Worm (Caenorhabditis elegans) whole organism, mixed stage, embryonic: Measurements from ENCODE around the gene W09H1.4.

Experiments used
- ceh-43 ChIP-seq: fragments of 200-800 bp; sonication (Bioruptor generic); optimal IDR thresholded peaks from 2 replicates; lab custom pipeline; 2018; ENCODE audit warnings: mild to moderate bottlenecking, missing genetic modification characterization, moderate library complexity, missing compliant biosample characterization
- elt-1 ChIP-seq: sonication (generic microtip); optimal IDR thresholded peaks from 2 replicates; lab custom pipeline; 2017; ENCODE audit warnings: missing genetic modification characterization, mild to moderate bottlenecking, missing compliant biosample characterization, antibody characterized with exemption, moderate library complexity, borderline replicate concordance; ENCODE audit not compliant: insufficient read depth
- elt-3 ChIP-seq: fragments of 150-350 bp; optimal IDR thresholded peaks from 2 replicates; lab custom pipeline; 2014; ENCODE audit warnings: missing biosample characterization, missing genetic modification characterization
- hlh-1 ChIP-seq: fragments of 150-350 bp; optimal IDR thresholded peaks from 2 replicates; lab custom pipeline; 2014; ENCODE audit warnings: missing biosample characterization, missing genetic modification reagents, missing genetic modification characterization
- lsy-2 ChIP-seq: fragments of 150-350 bp; optimal IDR thresholded peaks from 2 replicates; lab custom pipeline; 2014; ENCODE audit warnings: missing biosample characterization, missing genetic modification characterization
- nhr-12 ChIP-seq: fragments of 150-350 bp; optimal IDR thresholded peaks from 2 replicates; lab custom pipeline; 2014; ENCODE audit warnings: missing biosample characterization, missing genetic modification characterization
- nhr-2 ChIP-seq: fragments of 150-350 bp; optimal IDR thresholded peaks from 2 replicates; lab custom pipeline; 2014; ENCODE audit warnings: missing biosample characterization, missing genetic modification characterization
- nhr-237 ChIP-seq: fragments of 150-350 bp; optimal IDR thresholded peaks from 2 replicates; lab custom pipeline; 2014; ENCODE audit warnings: missing biosample characterization, missing genetic modification characterization
- nhr-76 ChIP-seq: sonication (generic microtip); optimal IDR thresholded peaks from 2 replicates; lab custom pipeline; 2017; ENCODE audit warnings: missing biosample characterization, missing genetic modification characterization
- snpc-4 ChIP-seq: fragments of 150-350 bp; optimal IDR thresholded peaks from 2 replicates; lab custom pipeline; 2014; ENCODE audit warnings: missing biosample characterization, missing genetic modification characterization
- unc-120 ChIP-seq: sonication (generic microtip); optimal IDR thresholded peaks from 2 replicates; lab custom pipeline; 2017; ENCODE audit warnings: missing genetic modification characterization, missing compliant biosample characterization; ENCODE audit not compliant: poor library complexity, severe bottlenecking
- unc-39 ChIP-seq: fragments of 150-350 bp; optimal IDR thresholded peaks from 2 replicates; lab custom pipeline; 2014; ENCODE audit warnings: missing biosample characterization, missing genetic modification characterization
- unc-62 ChIP-seq: fragments of 150-350 bp; optimal IDR thresholded peaks from 2 replicates; lab custom pipeline; 2014; ENCODE audit warnings: missing biosample characterization, missing genetic modification reagents, missing genetic modification characterization

DNA sequence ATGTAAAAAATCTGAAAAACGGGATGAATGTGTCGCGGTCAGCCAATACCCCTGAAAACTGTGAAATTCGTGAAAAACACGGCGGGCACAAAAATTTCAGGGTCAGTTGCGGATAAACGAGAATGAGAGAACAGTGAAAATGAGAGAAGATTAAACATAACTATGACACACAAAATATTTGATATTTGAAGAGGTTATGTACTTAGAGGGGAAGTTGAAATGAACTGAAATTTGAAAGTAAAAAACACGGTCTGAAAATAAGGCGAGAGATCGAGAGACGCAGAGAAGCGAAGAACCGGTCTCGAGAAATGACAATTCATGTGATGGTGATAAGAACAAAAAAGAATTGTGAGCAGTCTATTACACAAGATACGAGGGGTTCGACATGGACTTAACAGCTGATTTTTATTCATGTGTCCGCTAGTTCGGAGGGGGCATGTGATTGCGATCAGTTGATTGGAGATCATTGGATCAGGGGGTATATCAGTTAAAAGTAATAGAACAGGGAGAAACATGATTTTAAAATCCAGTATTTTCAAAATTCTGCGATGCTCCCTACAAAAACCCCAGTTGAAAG, 17.6 kb upstream of the W09H1.4 start, which contains the start of gene moe-3:
- TF ChIP-seq nhr-237: no peak
- no peak for TF ChIP-seq unc-39 (tag; lab: Kevin White, UChicago)
- no peak for TF ChIP-seq hlh-1
- no peak for TF ChIP-seq nhr-76 (tag; lab: Kevin White, UChicago)
- no peak for TF ChIP-seq lsy-2 (tag; lab: Kevin White, UChicago)
- no peak for TF ChIP-seq elt-3 (tag; lab: Kevin White, UChicago)
- TF ChIP-seq unc-62: no peak
- TF ChIP-seq nhr-2: no peak
- no peak for TF ChIP-seq snpc-4 (tag; lab: Kevin White, UChicago)
- TF ChIP-seq nhr-12 (tag; lab: Kevin White, UChicago): no peak
- no peak for TF ChIP-seq ceh-43 (GFP tag; lab: Kevin White, UChicago)
- no peak for TF ChIP-seq unc-120 (tag; lab: Kevin White, UChicago)
- TF ChIP-seq elt-1 (tag; lab: Kevin White, UChicago): no peak
